Worm (Caenorhabditis elegans) whole organism, L1 larva: ENCODE results near the gene F36H9.5.

Source experiments
- C04F5.9 ChIP-seq: sonication (generic microtip); optimal IDR thresholded peaks from 2 replicates; lab custom pipeline; 2016; ENCODE audit warnings: missing genetic modification characterization, missing compliant biosample characterization
- ceh-82 ChIP-seq, 3 experiments: fragments of 150-350 bp in 1 of 3; sonication (generic microtip) in 2 of 3; optimal IDR thresholded peaks; 2 replicates each; lab custom pipeline; 2014 to 2017; ENCODE audit warnings: missing biosample characterization in 3 of 3, missing genetic modification characterization in 3 of 3
- ceh-88 ChIP-seq: fragments of 200-800 bp; sonication (Bioruptor generic); IDR thresholded peaks from 2 replicates; pipeline ENCODE4 v1.3.6; 2022; ENCODE audit warnings: missing genetic modification characterization, missing compliant biosample characterization
- ceh-90 ChIP-seq: sonication (generic microtip); optimal IDR thresholded peaks from 2 replicates; lab custom pipeline; 2016; ENCODE audit warnings: missing genetic modification characterization, missing compliant biosample characterization
- egl-13 ChIP-seq: sonication (generic microtip); optimal IDR thresholded peaks from 2 replicates; lab custom pipeline; 2016; ENCODE audit warnings: missing genotype, missing genetic modification reagents, missing genetic modification characterization, missing compliant biosample characterization
- ets-5 ChIP-seq: fragments of 200-800 bp; sonication (Bioruptor generic); IDR thresholded peaks from 2 replicates; pipeline ENCODE4 v1.3.6; 2022; ENCODE audit warnings: missing genetic modification characterization, missing compliant biosample characterization
- fkh-10 ChIP-seq: sonication (generic microtip); optimal IDR thresholded peaks from 2 replicates; lab custom pipeline; 2017; ENCODE audit warnings: missing biosample characterization, missing genetic modification reagents, missing genetic modification characterization
- grh-1 ChIP-seq: fragments of 200-800 bp; sonication (Bioruptor generic); IDR thresholded peaks from 2 replicates; pipeline ENCODE4 v1.3.6; 2022; ENCODE audit warnings: missing genetic modification reagents, missing genetic modification characterization, missing compliant biosample characterization
- lin-15B ChIP-seq: fragments of 150-350 bp; sonication (generic microtip); optimal IDR thresholded peaks from 3 replicates; lab custom pipeline; 2014; ENCODE audit warnings: missing biosample characterization, missing genetic modification characterization
- nhr-19 ChIP-seq: fragments of 200-800 bp; sonication (Bioruptor generic); conservative IDR thresholded peaks from 2 replicates; pipeline ENCODE4 v1.3.6; 2022; ENCODE audit warnings: missing genetic modification characterization, missing compliant biosample characterization
- nhr-20 ChIP-seq: sonication (generic microtip); optimal IDR thresholded peaks from 2 replicates; lab custom pipeline; 2016; ENCODE audit warnings: mild to moderate bottlenecking, missing genetic modification characterization, missing compliant biosample characterization
- nhr-47 ChIP-seq: sonication (generic microtip); optimal IDR thresholded peaks from 2 replicates; lab custom pipeline; 2016; ENCODE audit warnings: mild to moderate bottlenecking, missing genetic modification characterization, moderate library complexity, missing compliant biosample characterization
- nhr-90 ChIP-seq: sonication (generic microtip); optimal IDR thresholded peaks from 2 replicates; lab custom pipeline; 2016; ENCODE audit warnings: mild to moderate bottlenecking, missing genetic modification characterization, missing compliant biosample characterization; ENCODE audit not compliant: poor library complexity
- pag-3 ChIP-seq: sonication (generic microtip); optimal IDR thresholded peaks from 2 replicates; lab custom pipeline; 2017; ENCODE audit warnings: missing genetic modification characterization, mild to moderate bottlenecking, missing compliant biosample characterization, antibody characterized with exemption, borderline replicate concordance; ENCODE audit not compliant: insufficient read depth
- snu-23 ChIP-seq: sonication (generic microtip); optimal IDR thresholded peaks from 2 replicates; lab custom pipeline; 2016; ENCODE audit warnings: missing genetic modification characterization, missing compliant biosample characterization
- sox-4 ChIP-seq: sonication (generic microtip); optimal IDR thresholded peaks from 2 replicates; lab custom pipeline; 2016; ENCODE audit warnings: missing genetic modification characterization, missing compliant biosample characterization
- swsn-7 ChIP-seq: sonication (generic microtip); optimal IDR thresholded peaks from 2 replicates; lab custom pipeline; 2016; ENCODE audit warnings: missing genetic modification characterization, missing compliant biosample characterization
- unc-130 ChIP-seq: fragments of 150-350 bp; optimal IDR thresholded peaks from 2 replicates; lab custom pipeline; 2017; ENCODE audit warnings: missing biosample characterization, missing genetic modification characterization, inconsistent platforms
- unc-98 ChIP-seq: fragments of 200-800 bp; sonication (Bioruptor generic); IDR thresholded peaks from 2 replicates; pipeline ENCODE4 v1.3.6; 2022; ENCODE audit warnings: missing genetic modification characterization, missing compliant biosample characterization
- vab-15 ChIP-seq: sonication (generic microtip); optimal IDR thresholded peaks from 2 replicates; lab custom pipeline; 2017; ENCODE audit warnings: missing genotype, mild to moderate bottlenecking, missing genetic modification characterization, missing compliant biosample characterization
- zag-1 ChIP-seq: fragments of 150-350 bp; optimal IDR thresholded peaks from 2 replicates; lab custom pipeline; 2014; ENCODE audit warnings: missing biosample characterization, missing genetic modification characterization
- ztf-11 ChIP-seq, 2 experiments: sonication (generic microtip); optimal IDR thresholded peaks; 2 replicates each; lab custom pipeline; 2016 to 2017; ENCODE audit warnings: missing genetic modification characterization in 2 of 2, missing biosample characterization in 1 of 2, missing compliant biosample characterization in 1 of 2

F36H9.5 gene

ce11 chrV:1743205-1743870 is 38.5 kb downstream of the F36H9.5 start, which contains the start of gene nhr-256 (continued):
- TF ChIP-seq C04F5.9 (no peak), sox-4 (tag; lab: Kevin White, UChicago) (no peak), pag-3 (tag; lab: Kevin White, UChicago) (no peak), ztf-11 (tag; optimal IDR thresholded peaks at IDR 0.05; lab: Kevin White, UChicago) (no peak)

ce11 chrV:1741074-1741473 is 40.7 kb downstream of the F36H9.5 start, which contains the start of gene srab-25:
Gene srab-25, minus strand, starts transcription at chrV:1741174.
- TF ChIP-seq unc-98 (GFP tag; lab: Robert Waterston, UW) (no peak), grh-1 (no peak), zag-1 (tag; lab: Kevin White, UChicago) (no peak), nhr-19 (GFP tag; lab: Robert Waterston, UW) (no peak), ets-5 (GFP tag; lab: Robert Waterston, UW) (no peak), nhr-47 (tag; lab: Kevin White, UChicago) (no peak), lin-15B (no peak), swsn-7 (no peak), vab-15 (tag; lab: Kevin White, UChicago) (no peak), snu-23 (GFP tag; lab: Kevin White, UChicago) (no peak), egl-13 (tag; lab: Kevin White, UChicago) (no peak), ceh-88 (no peak)

- TF ChIP-seq unc-130 (tag; lab: Kevin White, UChicago), result no peak
- no peak for TF ChIP-seq nhr-20 (tag; lab: Kevin White, UChicago)
- TF ChIP-seq fkh-10 (GFP tag; lab: Kevin White, UChicago), result no peak
- TF ChIP-seq nhr-90 (tag; lab: Kevin White, UChicago), result no peak
- TF ChIP-seq ceh-82 (tag; optimal IDR thresholded peaks at IDR 0.05; lab: Kevin White, UChicago), result no peak
- TF ChIP-seq, all 84 proteins: peak for 0
Observed at ce11 chrV:1734569-1734968, 47.3 kb downstream of the F36H9.5 start, which contains the start of gene str-160. Gene str-160, plus strand, starts transcription at chrV:1734869.

- TF ChIP-seq ceh-90, result no peak
- peak; percentile 29 for TF ChIP-seq nhr-20 (tag; lab: Kevin White, UChicago)
Observed at ce11 chrV:1731918-1732317, 49.9 kb downstream of the F36H9.5 start, which contains the start of gene gst-21. Gene gst-21, minus strand, starts transcription at chrV:1732018.
